Fruit fly (Drosophila melanogaster): Measurements from ENCODE around the gene RpL13.

Gene RpL13

dm6 chr2L:9986402-9987350 is 19.6 kb downstream of the RpL13 start:
- peak; percentile 94 for TF ChIP-seq CG15710 (tag; optimal IDR thresholded peaks at IDR 0.05)
- peak; percentile 89 for TF ChIP-seq CG13204 (GFP tag; optimal IDR thresholded peaks at IDR 0.05)
- peak; percentile 93 for TF ChIP-seq CG8159 (tag; optimal IDR thresholded peaks at IDR 0.05)
- peak; percentile 97 for TF ChIP-seq fd96Ca (GFP tag; IDR thresholded peaks at IDR 0.05)
- peak; percentile 90 for TF ChIP-seq CG12605 (GFP tag; IDR thresholded peaks at IDR 0.05)
- peak; percentile 89 for TF ChIP-seq CG32121 (GFP tag; IDR thresholded peaks at IDR 0.05)
- peak; percentile 92 for TF ChIP-seq CG9948 (tag; optimal IDR thresholded peaks at IDR 0.05)
- TF ChIP-seq D1 (tag; optimal IDR thresholded peaks at IDR 0.05), result peak; percentile 45
- peak; percentile 81 for TF ChIP-seq Snoo (tag; optimal IDR thresholded peaks at IDR 0.05)
- TF ChIP-seq CG34367 (tag; optimal IDR thresholded peaks at IDR 0.05), result peak; percentile 92
- TF ChIP-seq CG4496 (GFP tag; IDR thresholded peaks at IDR 0.05), result peak; percentile 95
- peak; percentile 90 for TF ChIP-seq rn (GFP tag; IDR thresholded peaks at IDR 0.05)
- TF ChIP-seq EcR (GFP tag; optimal IDR thresholded peaks at IDR 0.05), result peak; percentile 76
- TF ChIP-seq Pif1A (GFP tag; optimal IDR thresholded peaks at IDR 0.05), result peak; percentile 93
- peak; percentile 95 for TF ChIP-seq Ets98B (GFP tag; IDR thresholded peaks at IDR 0.05)
- TF ChIP-seq gl (tag; optimal IDR thresholded peaks at IDR 0.05), result peak; percentile 92
- peak; percentile 94 for TF ChIP-seq CG17806 (tag; optimal IDR thresholded peaks at IDR 0.05)
- peak; percentile 92 for TF ChIP-seq CG8301 (tag; optimal IDR thresholded peaks at IDR 0.05)
- 0 out of 2 replicates have a peak, but pooled peaks have one; percentile 28 for TF ChIP-seq CG10348 (GFP tag; IDR thresholded peaks at IDR 0.05)
- TF ChIP-seq Pif1B (GFP tag; optimal IDR thresholded peaks at IDR 0.05), result peak; percentile 95
- TF ChIP-seq CG14655 (GFP tag; optimal IDR thresholded peaks at IDR 0.05), result peak; percentile 94

- TF ChIP-seq CG8301 (tag; optimal IDR thresholded peaks at IDR 0.05), result no peak
- TF ChIP-seq gl (tag; optimal IDR thresholded peaks at IDR 0.05), result no peak
- peak; percentile 86 for TF ChIP-seq EcR (GFP tag; optimal IDR thresholded peaks at IDR 0.05)
- TF ChIP-seq CG8159 (tag; optimal IDR thresholded peaks at IDR 0.05), result no peak
- TF ChIP-seq CG10348 (GFP tag; IDR thresholded peaks at IDR 0.05), result no peak
- TF ChIP-seq rn (GFP tag; IDR thresholded peaks at IDR 0.05), result no peak
- TF ChIP-seq CG9948 (tag; optimal IDR thresholded peaks at IDR 0.05), result no peak
- no peak for TF ChIP-seq CG4496 (GFP tag; IDR thresholded peaks at IDR 0.05)
- no peak for TF ChIP-seq CG17806 (tag; optimal IDR thresholded peaks at IDR 0.05)
Observed at dm6 chr2L:9988201-9988990, 21.3 kb downstream of the RpL13 start.

dm6 chr2L:9989275-9989674 is 22.2 kb downstream of the RpL13 start:
- TF ChIP-seq gl (tag; optimal IDR thresholded peaks at IDR 0.05), result no peak
- TF ChIP-seq Pif1A (GFP tag; optimal IDR thresholded peaks at IDR 0.05), result no peak
- TF ChIP-seq CG15710 (tag; optimal IDR thresholded peaks at IDR 0.05), result no peak
- TF ChIP-seq Snoo (tag; optimal IDR thresholded peaks at IDR 0.05), result no peak
- TF ChIP-seq CG8301 (tag; optimal IDR thresholded peaks at IDR 0.05), result no peak
- no peak for TF ChIP-seq CG13204 (GFP tag; optimal IDR thresholded peaks at IDR 0.05)

- TF ChIP-seq Pif1A (GFP tag; optimal IDR thresholded peaks at IDR 0.05) (peak; percentile 20), Snoo (tag; optimal IDR thresholded peaks at IDR 0.05) (peak; percentile 47), rn (GFP tag; IDR thresholded peaks at IDR 0.05) (no peak), CG9948 (tag; optimal IDR thresholded peaks at IDR 0.05) (peak; percentile 32), CG17806 (tag; optimal IDR thresholded peaks at IDR 0.05) (peak; percentile 48), CG8159 (tag; optimal IDR thresholded peaks at IDR 0.05) (peak; percentile 65), gl (tag; optimal IDR thresholded peaks at IDR 0.05) (no peak), CG34367 (tag; optimal IDR thresholded peaks at IDR 0.05) (peak; percentile 9), CG8301 (tag; optimal IDR thresholded peaks at IDR 0.05) (no peak), CG15710 (tag; optimal IDR thresholded peaks at IDR 0.05) (peak; percentile 25)
Observed at dm6 chr2L:9989846-9990506, 22.9 kb downstream of the RpL13 start.

- TF ChIP-seq CG4496 (GFP tag; IDR thresholded peaks at IDR 0.05), result no peak
- no peak for TF ChIP-seq CG8301 (tag; optimal IDR thresholded peaks at IDR 0.05)
- TF ChIP-seq CG15710 (tag; optimal IDR thresholded peaks at IDR 0.05), result no peak
- no peak for TF ChIP-seq CG12605 (GFP tag; IDR thresholded peaks at IDR 0.05)
- no peak for TF ChIP-seq CG13204 (GFP tag; optimal IDR thresholded peaks at IDR 0.05)
- no peak for TF ChIP-seq CG9948 (tag; optimal IDR thresholded peaks at IDR 0.05)
- no peak for TF ChIP-seq CG32121 (GFP tag; IDR thresholded peaks at IDR 0.05)
- no peak for TF ChIP-seq Pif1B (GFP tag; optimal IDR thresholded peaks at IDR 0.05)
- TF ChIP-seq CG10348 (GFP tag; IDR thresholded peaks at IDR 0.05), result no peak
- no peak for TF ChIP-seq fd96Ca (GFP tag; IDR thresholded peaks at IDR 0.05)
- TF ChIP-seq Ets98B (GFP tag; IDR thresholded peaks at IDR 0.05), result no peak
- no peak for TF ChIP-seq rn (GFP tag; IDR thresholded peaks at IDR 0.05)
- TF ChIP-seq gl (tag; optimal IDR thresholded peaks at IDR 0.05), result no peak
- no peak for TF ChIP-seq CG8159 (tag; optimal IDR thresholded peaks at IDR 0.05)
- no peak for TF ChIP-seq CG14655 (GFP tag; optimal IDR thresholded peaks at IDR 0.05)
- TF ChIP-seq Pif1A (GFP tag; optimal IDR thresholded peaks at IDR 0.05), result no peak
- no peak for TF ChIP-seq EcR (GFP tag; optimal IDR thresholded peaks at IDR 0.05)
- no peak for TF ChIP-seq CG17806 (tag; optimal IDR thresholded peaks at IDR 0.05)
Observed at dm6 chr2L:9994382-9994781, 27.3 kb downstream of the RpL13 start.
